Worm (Caenorhabditis elegans) whole organism, midembryonic: Measurements from ENCODE around the gene ceh-75.

Experiments used
- T22C8.4 ChIP-seq: fragments of 200-800 bp; sonication (Bioruptor generic); IDR thresholded peaks from 2 replicates; pipeline ENCODE4 v1.3.6; 2022; ENCODE audit warnings: missing genetic modification characterization, missing compliant biosample characterization
- cog-1 ChIP-seq: sonication (generic microtip); optimal IDR thresholded peaks from 2 replicates; lab custom pipeline; 2016; ENCODE audit warnings: missing genetic modification characterization, missing compliant biosample characterization
- flt-1 ChIP-seq: fragments of 200-800 bp; sonication (Bioruptor generic); IDR thresholded peaks from 2 replicates; pipeline ENCODE4 v1.3.6; 2022; ENCODE audit warnings: missing genetic modification characterization, missing compliant biosample characterization
- klf-2 ChIP-seq: fragments of 200-800 bp; sonication (Bioruptor generic); conservative IDR thresholded peaks from 2 replicates; pipeline ENCODE4 v1.3.6; 2022; ENCODE audit warnings: missing genetic modification reagents, missing genetic modification characterization, missing compliant biosample characterization
- med-1 ChIP-seq: sonication (generic microtip); optimal IDR thresholded peaks from 2 replicates; lab custom pipeline; 2017; ENCODE audit warnings: missing genetic modification characterization, mild to moderate bottlenecking, missing compliant biosample characterization, antibody characterized with exemption, missing genetic modification reagents; ENCODE audit not compliant: insufficient read depth
- tab-1 ChIP-seq: fragments of 200-800 bp; sonication (Bioruptor generic); IDR thresholded peaks from 2 replicates; pipeline ENCODE4 v1.3.6; 2022; ENCODE audit warnings: missing genetic modification characterization, missing compliant biosample characterization
- ztf-23 ChIP-seq: fragments of 200-800 bp; sonication (Bioruptor generic); IDR thresholded peaks from 2 replicates; pipeline ENCODE4 v1.3.6; 2022; ENCODE audit warnings: missing genetic modification reagents, missing genetic modification characterization, missing compliant biosample characterization
- ztf-29 ChIP-seq: fragments of 200-800 bp; sonication (Bioruptor generic); IDR thresholded peaks from 2 replicates; pipeline ENCODE4 v1.3.6; 2022; ENCODE audit warnings: missing genetic modification reagents, missing genetic modification characterization, missing compliant biosample characterization

ce11 chrV:9879867-9880266, 41.3 kb upstream of the ceh-75 start, which contains the start of gene sdz-31:
- TF ChIP-seq T22C8.4 (GFP tag; lab: Robert Waterston, UW) (no peak), klf-2 (GFP tag; lab: Robert Waterston, UW) (no peak), cog-1 (tag; lab: Kevin White, UChicago) (no peak), med-1 (no peak), tab-1 (no peak), flt-1 (GFP tag; lab: Robert Waterston, UW) (no peak), ztf-23 (GFP tag; lab: Robert Waterston, UW) (no peak), ztf-29 (GFP tag; lab: Robert Waterston, UW) (no peak)
